Fruit fly (Drosophila melanogaster) Kc167 (cell line): ENCODE measurements around the gene DIP2.

Experiments used
- Myc ChIP-seq: fragments of >200 bp; optimal IDR thresholded peaks from 2 replicates; lab custom pipeline; 2017; ENCODE audit warnings: missing external identifiers
- Sin3A ChIP-seq: fragments of >200 bp; optimal IDR thresholded peaks from 2 replicates; lab custom pipeline; 2018; ENCODE audit warnings: missing external identifiers
- h ChIP-seq: fragments of >200 bp; optimal IDR thresholded peaks from 3 replicates; lab custom pipeline; 2018; ENCODE audit warnings: missing external identifiers
- insv ChIP-seq: fragments of >200 bp; optimal IDR thresholded peaks from 3 replicates; lab custom pipeline; 2018; ENCODE audit warnings: missing external identifiers
- psq ChIP-seq: fragments of >200 bp; optimal IDR thresholded peaks from 2 replicates; lab custom pipeline; 2017; ENCODE audit warnings: missing external identifiers
- ttk ChIP-seq: sonication (Bioruptor generic); optimal IDR thresholded peaks from 2 replicates; lab custom pipeline; 2017; ENCODE audit warnings: missing external identifiers

DNA sequence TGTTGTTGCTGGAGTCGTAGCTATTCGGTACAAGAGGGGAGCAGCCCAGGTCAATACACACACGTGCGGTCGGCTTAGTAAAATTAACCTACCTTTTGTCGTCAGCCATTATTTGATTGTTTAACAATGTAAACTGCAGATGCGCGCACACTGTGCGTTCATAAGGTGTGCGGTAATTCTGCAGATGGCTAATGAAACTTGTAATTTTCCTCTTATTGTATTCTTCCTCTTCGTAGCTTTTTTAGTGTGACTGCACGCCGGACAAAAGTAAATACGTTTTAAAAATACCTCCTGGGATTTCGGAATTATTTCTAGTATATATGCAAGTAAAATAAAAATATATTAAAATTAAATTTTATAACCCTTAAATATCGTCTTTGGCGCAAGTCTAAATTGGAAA lies 46.6 kb downstream of the DIP2 start, which contains the start of gene Prp4k:
- TF ChIP-seq Sin3A (lab: Kevin White, UChicago) (no peak), psq (lab: Kevin White, UChicago) (no peak), ttk (lab: Kevin White, UChicago) (no peak), Myc (lab: Kevin White, UChicago) (no peak), insv (lab: Kevin White, UChicago) (no peak), h (no peak)
